Worm (Caenorhabditis elegans) whole organism, L4 larva: ENCODE data around the gene dap-3.
A peak's percentile ranks its signal among the peaks of the same experiment; 100 is the strongest.

ENCODE experiments used
- F37D6.2 ChIP-seq: sonication (generic microtip); optimal IDR thresholded peaks from 2 replicates; lab custom pipeline; 2016; ENCODE audit warnings: mild to moderate bottlenecking, missing genetic modification characterization, missing compliant biosample characterization
- T26A8.4 ChIP-seq: fragments of 200-800 bp; sonication (Bioruptor generic); IDR thresholded peaks from 2 replicates; pipeline ENCODE4 v1.3.6; 2022; ENCODE audit warnings: missing genetic modification characterization, missing compliant biosample characterization
- Y48G9A.11 ChIP-seq: fragments of 200-800 bp; sonication (Bioruptor generic); IDR thresholded peaks from 2 replicates; pipeline ENCODE4 v1.3.6; 2022; ENCODE audit warnings: missing genetic modification reagents, missing genetic modification characterization, missing compliant biosample characterization
- Y5F2A.4 ChIP-seq: fragments of 200-800 bp; sonication (Bioruptor generic); optimal IDR thresholded peaks from 2 replicates; lab custom pipeline; 2018; ENCODE audit warnings: mild to moderate bottlenecking, missing genetic modification characterization, missing compliant biosample characterization
- ZK546.5 ChIP-seq, 2 experiments: sonication (generic microtip); optimal IDR thresholded peaks; 2 replicates each; lab custom pipeline; 2017; ENCODE audit warnings: missing biosample characterization in 2 of 2, missing genetic modification characterization in 2 of 2
- aha-1 ChIP-seq: fragments of 150-350 bp; peaks from one replicate; lab custom pipeline; 2014; ENCODE audit warnings: missing biosample characterization, missing genetic modification characterization
- aly-2 ChIP-seq: sonication (generic microtip); optimal IDR thresholded peaks from 2 replicates; lab custom pipeline; 2018; ENCODE audit warnings: missing biosample characterization, missing genetic modification characterization
- arid-1 ChIP-seq: fragments of 200-800 bp; sonication (Bioruptor generic); conservative IDR thresholded peaks from 2 replicates; pipeline ENCODE4 v1.3.6; 2022; ENCODE audit warnings: missing genetic modification reagents, missing genetic modification characterization, missing compliant biosample characterization
- ceh-44 ChIP-seq: fragments of 200-800 bp; sonication (Bioruptor generic); IDR thresholded peaks from 2 replicates; pipeline ENCODE4 v1.3.6; 2022; ENCODE audit warnings: missing genetic modification reagents, missing genetic modification characterization, missing compliant biosample characterization
- ceh-82 ChIP-seq: sonication (generic microtip); optimal IDR thresholded peaks from 2 replicates; lab custom pipeline; 2017; ENCODE audit warnings: missing biosample characterization, missing genetic modification characterization
- daf-12 ChIP-seq: fragments of 150-350 bp; optimal IDR thresholded peaks from 2 replicates; lab custom pipeline; 2014; ENCODE audit warnings: missing biosample characterization, missing genetic modification reagents, missing genetic modification characterization
- dmd-6 ChIP-seq: fragments of 200-800 bp; sonication (Bioruptor generic); IDR thresholded peaks from 2 replicates; pipeline ENCODE4 v1.3.6; 2022; ENCODE audit warnings: missing genetic modification reagents, missing genetic modification characterization, missing compliant biosample characterization
- dmd-9 ChIP-seq: fragments of 200-800 bp; sonication (Bioruptor generic); IDR thresholded peaks from 2 replicates; pipeline ENCODE4 v1.3.6; 2022; ENCODE audit warnings: missing genetic modification reagents, missing genetic modification characterization, missing compliant biosample characterization
- dpl-1 ChIP-seq: fragments of 150-350 bp; optimal IDR thresholded peaks from 2 replicates; lab custom pipeline; 2014; ENCODE audit warnings: missing biosample characterization, missing genetic modification reagents, missing genetic modification characterization
- duxl-1 ChIP-seq: sonication (generic microtip); optimal IDR thresholded peaks from 2 replicates; lab custom pipeline; 2016; ENCODE audit warnings: mild to moderate bottlenecking, missing genetic modification characterization, moderate library complexity, missing compliant biosample characterization; ENCODE audit not compliant: poor library complexity
- egl-43 ChIP-seq: fragments of 200-800 bp; sonication (Bioruptor generic); IDR thresholded peaks from 2 replicates; pipeline ENCODE4 v1.3.6; 2022; ENCODE audit warnings: missing genetic modification reagents, missing genetic modification characterization, missing compliant biosample characterization
- fos-1 ChIP-seq: fragments of 150-350 bp; optimal IDR thresholded peaks from 2 replicates; lab custom pipeline; 2014; ENCODE audit warnings: missing biosample characterization, missing genetic modification characterization
- hif-1 ChIP-seq, 2 experiments: sonication (generic microtip); optimal IDR thresholded peaks; 2 replicates each; lab custom pipeline; 2016 to 2017; ENCODE audit warnings: missing compliant biosample characterization in 2 of 2, missing genetic modification characterization in 2 of 2, missing genetic modification reagents in 2 of 2, missing genotype in 2 of 2, mild to moderate bottlenecking in 1 of 2
- jun-1 ChIP-seq: fragments of 150-350 bp; optimal IDR thresholded peaks from 2 replicates; lab custom pipeline; 2014; ENCODE audit warnings: missing biosample characterization, missing genetic modification reagents, missing genetic modification characterization
- lin-15B ChIP-seq: fragments of 150-350 bp; sonication (generic microtip); optimal IDR thresholded peaks from 3 replicates; lab custom pipeline; 2014; ENCODE audit warnings: missing biosample characterization, missing genetic modification characterization
- lin-29 ChIP-seq: fragments of 200-800 bp; sonication (Bioruptor generic); IDR thresholded peaks from 2 replicates; pipeline ENCODE4 v1.3.6; 2022; ENCODE audit warnings: missing genetic modification reagents, missing genetic modification characterization, missing compliant biosample characterization
- lin-38 ChIP-seq: fragments of 200-800 bp; sonication (Bioruptor generic); IDR thresholded peaks from 2 replicates; pipeline ENCODE4 v1.3.6; 2022; ENCODE audit warnings: missing genetic modification reagents, missing genetic modification characterization, missing compliant biosample characterization
- lin-39 ChIP-seq: fragments of 150-350 bp; optimal IDR thresholded peaks from 2 replicates; lab custom pipeline; 2014; ENCODE audit warnings: missing biosample characterization, missing genetic modification reagents, missing genetic modification characterization
- lir-3 ChIP-seq: sonication (generic microtip); optimal IDR thresholded peaks from 2 replicates; lab custom pipeline; 2016; ENCODE audit warnings: mild to moderate bottlenecking, missing genetic modification characterization, missing compliant biosample characterization
- madf-5 ChIP-seq, 2 experiments: fragments of 200-800 bp; sonication (Bioruptor generic); IDR thresholded peaks; 2 replicates each; pipeline ENCODE4 v1.3.6; 2022; ENCODE audit warnings: missing compliant biosample characterization in 2 of 2, missing genetic modification characterization in 2 of 2
- madf-9 ChIP-seq: fragments of 200-800 bp; sonication (Bioruptor generic); conservative IDR thresholded peaks from 2 replicates; pipeline ENCODE4 v1.3.6; 2022; ENCODE audit warnings: missing genetic modification reagents, missing genetic modification characterization, missing compliant biosample characterization
- mdt-29 ChIP-seq: fragments of 200-800 bp; sonication (Bioruptor generic); IDR thresholded peaks from 2 replicates; pipeline ENCODE4 v1.3.6; 2022; ENCODE audit warnings: missing genetic modification reagents, missing genetic modification characterization, missing compliant biosample characterization
- nhr-10 ChIP-seq: fragments of 150-350 bp; optimal IDR thresholded peaks from 2 replicates; lab custom pipeline; 2014; ENCODE audit warnings: missing biosample characterization, missing genetic modification characterization
- nhr-11 ChIP-seq: fragments of 150-350 bp; optimal IDR thresholded peaks from 2 replicates; lab custom pipeline; 2014; ENCODE audit warnings: missing biosample characterization, missing genetic modification characterization
- nhr-237 ChIP-seq: sonication (generic microtip); optimal IDR thresholded peaks from 2 replicates; lab custom pipeline; 2017; ENCODE audit warnings: missing biosample characterization, missing genetic modification characterization
- nhr-25 ChIP-seq: sonication (generic microtip); optimal IDR thresholded peaks from 2 replicates; lab custom pipeline; 2017; ENCODE audit warnings: missing genetic modification characterization, mild to moderate bottlenecking, missing compliant biosample characterization, antibody characterized with exemption, moderate library complexity, borderline replicate concordance; ENCODE audit not compliant: insufficient read depth
- nhr-41 ChIP-seq: fragments of 200-800 bp; sonication (Bioruptor generic); IDR thresholded peaks from 2 replicates; pipeline ENCODE4 v1.3.6; 2022; ENCODE audit warnings: missing genetic modification reagents, missing genetic modification characterization, missing compliant biosample characterization
- nhr-6 ChIP-seq: fragments of 150-350 bp; optimal IDR thresholded peaks from 2 replicates; lab custom pipeline; 2014; ENCODE audit warnings: missing biosample characterization, missing genetic modification characterization
- rbr-2 ChIP-seq: sonication (generic microtip); optimal IDR thresholded peaks from 2 replicates; lab custom pipeline; 2016; ENCODE audit warnings: missing genotype, missing genetic modification characterization, missing compliant biosample characterization
- sdz-12 ChIP-seq: fragments of 200-800 bp; sonication (Bioruptor generic); optimal IDR thresholded peaks from 2 replicates; lab custom pipeline; 2018; ENCODE audit warnings: mild to moderate bottlenecking, missing genetic modification characterization, missing compliant biosample characterization
- set-16 ChIP-seq: fragments of 200-800 bp; sonication (Bioruptor generic); IDR thresholded peaks from 2 replicates; pipeline ENCODE4 v1.3.6; 2022; ENCODE audit warnings: missing genetic modification reagents, missing genetic modification characterization, missing compliant biosample characterization
- snpc-1.2 ChIP-seq: fragments of 200-800 bp; sonication (Bioruptor generic); IDR thresholded peaks from 2 replicates; pipeline ENCODE4 v1.3.6; 2022; ENCODE audit warnings: missing genetic modification reagents, missing genetic modification characterization, missing compliant biosample characterization
- spr-1 ChIP-seq: sonication (generic microtip); optimal IDR thresholded peaks from 2 replicates; lab custom pipeline; 2016; ENCODE audit warnings: mild to moderate bottlenecking, missing genetic modification characterization, missing compliant biosample characterization
- tra-1 ChIP-seq: fragments of 200-800 bp; sonication (Bioruptor generic); IDR thresholded peaks from 2 replicates; pipeline ENCODE4 v1.3.6; 2022; ENCODE audit warnings: missing genetic modification reagents, missing genetic modification characterization, missing compliant biosample characterization
- unc-39 ChIP-seq: sonication (generic microtip); optimal IDR thresholded peaks from 2 replicates; lab custom pipeline; 2017; ENCODE audit warnings: missing biosample characterization, missing genetic modification characterization
- unc-62 ChIP-seq, 3 experiments: fragments of 150-350 bp in 1 of 3; sonication (generic microtip); optimal IDR thresholded peaks in 2 of 3; peaks in 1 of 3; 1 replicate in 1 of 3; 2 replicates in 2 of 3; lab custom pipeline; 2014 to 2017; ENCODE audit warnings: missing biosample characterization in 3 of 3, missing genetic modification characterization in 3 of 3, missing genetic modification reagents in 3 of 3, missing genotype in 1 of 3
- vab-7 ChIP-seq: fragments of 200-800 bp; sonication (Bioruptor generic); IDR thresholded peaks from 2 replicates; pipeline ENCODE4 v1.3.6; 2022; ENCODE audit warnings: missing genetic modification reagents, missing genetic modification characterization, missing compliant biosample characterization
- zip-2 ChIP-seq: fragments of 150-350 bp; optimal IDR thresholded peaks from 2 replicates; lab custom pipeline; 2014; ENCODE audit warnings: missing biosample characterization, missing genetic modification characterization
- ztf-11 ChIP-seq: fragments of 150-350 bp; optimal IDR thresholded peaks from 2 replicates; lab custom pipeline; 2014; ENCODE audit warnings: missing biosample characterization, missing genetic modification characterization

The dap-3 gene

DNA sequence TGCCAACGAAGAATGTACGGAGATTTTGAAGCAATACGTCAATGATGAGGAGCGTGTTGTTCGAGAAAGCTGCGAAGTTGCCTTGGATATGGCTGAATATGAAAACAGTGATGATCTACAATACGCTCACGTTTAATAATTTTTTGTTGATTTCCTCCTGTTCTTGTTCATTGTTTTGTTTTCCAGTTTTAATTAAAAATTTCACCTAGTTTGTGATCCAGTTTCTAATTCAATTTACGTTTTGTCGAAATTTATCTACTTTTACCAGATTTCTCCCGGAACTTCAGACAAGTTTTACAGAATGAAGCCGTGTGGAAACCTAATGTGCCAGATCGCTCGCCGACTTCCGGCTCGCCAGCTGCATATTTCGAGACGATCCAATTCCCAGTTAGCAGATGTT, at the start of gene dap-3:
Gene dap-3, plus strand, starts transcription at position 301 of the 400 bp plus-strand sequence.
- TF ChIP-seq daf-12 (tag; lab: Kevin White, UChicago) = no peak
- no peak for TF ChIP-seq nhr-237
- TF ChIP-seq mdt-29 (GFP tag; lab: Robert Waterston, UW) = no peak
- TF ChIP-seq nhr-41 (GFP tag; lab: Robert Waterston, UW) = no peak
- no peak for TF ChIP-seq tra-1 (GFP tag; lab: Robert Waterston, UW)
- no peak for TF ChIP-seq snpc-1.2 (GFP tag; lab: Robert Waterston, UW)
- TF ChIP-seq lin-38 (GFP tag; lab: Robert Waterston, UW) = no peak
- TF ChIP-seq sdz-12 (GFP tag; lab: Kevin White, UChicago) = no peak
- TF ChIP-seq egl-43 = 0 out of 2 replicates have a peak, but pooled peaks have one; percentile 4

DNA sequence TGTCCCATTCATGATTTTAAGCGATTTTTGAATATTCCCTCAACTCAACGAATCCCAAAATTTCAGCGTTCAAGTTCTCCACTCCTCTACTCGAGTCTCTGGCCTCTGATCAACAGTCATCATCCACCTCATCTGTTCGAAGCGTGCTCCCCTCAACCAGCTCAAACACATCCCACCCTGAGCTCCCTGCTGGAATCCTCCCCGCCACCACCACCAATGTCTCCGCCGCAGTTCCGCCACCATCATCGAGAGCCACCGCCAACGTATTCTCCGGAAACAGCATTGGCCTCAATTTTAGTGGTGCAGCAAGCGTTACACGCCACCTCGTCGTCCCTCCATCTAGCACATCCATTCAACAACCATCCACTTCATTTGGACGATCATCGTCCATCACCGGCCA, 49.3 kb upstream of the dap-3 start:
- TF ChIP-seq set-16 (GFP tag; lab: Robert Waterston, UW) (peak; percentile 74), egl-43 (0 out of 2 replicates have a peak, but pooled peaks have one; percentile 30), F37D6.2 (tag; lab: Kevin White, UChicago) (no peak)

DNA sequence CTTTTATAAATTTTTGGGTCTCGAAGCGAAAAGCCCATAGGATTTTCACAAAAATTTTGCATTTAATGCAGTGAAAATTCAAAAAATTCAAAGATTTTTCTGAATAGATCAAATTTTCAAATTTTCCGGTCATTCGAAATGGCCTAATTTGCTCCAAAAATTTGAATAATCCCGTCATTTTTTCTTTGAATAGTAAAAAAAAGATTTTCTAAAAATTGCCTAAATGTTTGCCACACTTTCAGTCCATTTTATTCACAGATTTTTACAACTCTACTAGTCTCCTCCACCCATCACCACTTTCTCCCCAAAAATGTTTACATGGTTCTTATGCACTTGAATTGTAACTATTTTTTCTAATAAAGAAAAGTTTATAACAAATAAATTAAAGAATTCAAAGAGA, 46.9 kb upstream of the dap-3 start:
- no peak for TF ChIP-seq zip-2 (tag; lab: Kevin White, UChicago)
- no peak for TF ChIP-seq arid-1 (GFP tag; lab: Robert Waterston, UW)
- TF ChIP-seq aha-1 (tag; lab: Kevin White, UChicago) = peak; percentile 94
- TF ChIP-seq sdz-12 (GFP tag; lab: Kevin White, UChicago) = no peak

DNA sequence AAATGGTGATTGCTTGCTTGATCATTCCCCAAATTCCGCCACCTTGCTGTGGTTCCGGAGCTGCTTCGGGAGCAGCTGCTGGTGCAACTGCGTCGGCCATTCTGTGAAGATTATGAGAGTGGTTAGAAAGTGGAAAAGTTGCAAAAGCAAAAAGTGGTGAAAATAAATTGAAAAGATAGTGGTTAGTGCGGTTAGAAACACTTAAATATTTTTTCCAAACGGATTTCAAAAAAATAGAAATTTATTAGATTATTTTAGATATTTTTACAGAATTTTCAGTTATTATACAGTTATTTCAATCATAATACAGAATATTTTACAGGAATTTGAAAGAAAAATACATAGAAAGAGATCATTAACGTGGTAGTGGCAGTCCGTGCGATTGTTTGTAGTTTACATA, 43.4 kb upstream of the dap-3 start, which contains the start of gene R166.2:
Gene R166.2, minus strand, starts transcription at position 101 of the 400 bp plus-strand sequence.
- TF ChIP-seq nhr-11 (tag; lab: Kevin White, UChicago) (no peak), hif-1 (tag; optimal IDR thresholded peaks at IDR 0.05; lab: Kevin White, UChicago) (no peak), jun-1 (no peak), nhr-6 (no peak), unc-39 (tag; lab: Kevin White, UChicago) (no peak), lir-3 (tag; lab: Kevin White, UChicago) (no peak), aly-2 (no peak), ztf-11 (no peak), lin-15B (no peak), nhr-25 (no peak), Y5F2A.4 (GFP tag; lab: Kevin White, UChicago) (no peak), fos-1 (tag; lab: Kevin White, UChicago) (no peak)

DNA sequence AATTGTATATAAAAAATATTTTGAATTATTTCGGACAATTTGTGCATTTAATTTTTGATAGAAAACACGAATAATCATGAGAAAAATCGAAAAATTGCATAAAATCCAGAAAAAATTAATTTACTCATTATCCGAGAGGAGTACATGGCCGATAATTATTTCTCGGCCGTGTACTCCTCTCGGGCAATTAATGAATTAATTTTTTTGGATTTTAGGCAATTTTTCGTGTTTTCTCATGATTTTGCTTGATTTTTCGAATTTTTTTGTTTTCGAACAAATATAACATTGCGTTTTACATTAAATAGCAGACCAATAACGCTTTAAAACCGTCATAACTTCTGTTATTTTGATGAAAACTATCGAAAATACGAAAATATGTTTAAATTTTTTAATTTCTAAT, 42.9 kb upstream of the dap-3 start:
- TF ChIP-seq jun-1 (no peak), F37D6.2 (tag; lab: Kevin White, UChicago) (no peak), duxl-1 (tag; lab: Kevin White, UChicago) (peak; percentile 59), dmd-9 (GFP tag; lab: Robert Waterston, UW) (peak; percentile 88), vab-7 (GFP tag; lab: Robert Waterston, UW) (no peak), dmd-6 (peak; percentile 48), zip-2 (tag; lab: Kevin White, UChicago) (no peak), hif-1 (tag; optimal IDR thresholded peaks at IDR 0.05; lab: Kevin White, UChicago) (peak in 1 of 2 experiments; percentile 78), ceh-44 (GFP tag; lab: Robert Waterston, UW) (0 out of 2 replicates have a peak, but pooled peaks have one; percentile 28), ZK546.5 (tag; optimal IDR thresholded peaks at IDR 0.05; lab: Kevin White, UChicago) (no peak), madf-9 (GFP tag; lab: Robert Waterston, UW) (peak; percentile 72), dpl-1 (GFP tag; lab: Kevin White, UChicago) (peak; percentile 70), Y48G9A.11 (GFP tag; lab: Robert Waterston, UW) (peak; percentile 68; the same call in 1 of the 2 replicates), ceh-82 (tag; lab: Kevin White, UChicago) (no peak), unc-62 (GFP tag; optimal IDR thresholded peaks at IDR 0.05 in 1 of 2; lab: Kevin White, UChicago) (no peak), unc-62 (tag; optimal IDR thresholded peaks at IDR 0.05; lab: Kevin White, UChicago) (no peak), nhr-10 (tag; lab: Kevin White, UChicago) (no peak), rbr-2 (peak; percentile 30), T26A8.4 (GFP tag; lab: Robert Waterston, UW) (no peak), lin-39 (tag; lab: Kevin White, UChicago) (no peak), lin-29 (no peak), madf-5 (GFP tag; IDR thresholded peaks at IDR 0.05; lab: Robert Waterston, UW) (0 out of 4 replicates have a peak, but pooled peaks of 1 of the 2 experiments have one; percentile 36), nhr-11 (tag; lab: Kevin White, UChicago) (peak; percentile 45), spr-1 (tag; lab: Kevin White, UChicago) (peak; percentile 4)
